Worm (Caenorhabditis elegans) whole organism, L2 larva: ENCODE data around the gene nova-1.

Source experiments
- ZK546.5 ChIP-seq: sonication (generic microtip); optimal IDR thresholded peaks from 2 replicates; lab custom pipeline; 2017; ENCODE audit warnings: missing biosample characterization, missing genetic modification characterization
- aly-2 ChIP-seq: fragments of 150-350 bp; optimal IDR thresholded peaks from 2 replicates; lab custom pipeline; 2014; ENCODE audit warnings: missing biosample characterization, missing genetic modification characterization
- ama-1 ChIP-seq: fragments of 150-350 bp; optimal IDR thresholded peaks from 2 replicates; lab custom pipeline; 2018; ENCODE audit warnings: inconsistent platforms
- dmd-4 ChIP-seq: sonication (generic microtip); optimal IDR thresholded peaks from 2 replicates; lab custom pipeline; 2017; ENCODE audit warnings: missing biosample characterization, missing genetic modification characterization
- egl-27 ChIP-seq: sonication (generic microtip); optimal IDR thresholded peaks from 3 replicates; lab custom pipeline; 2017; ENCODE audit warnings: missing biosample characterization, missing genetic modification reagents, missing genetic modification characterization
- nhr-11 ChIP-seq: fragments of 150-350 bp; optimal IDR thresholded peaks from 2 replicates; lab custom pipeline; 2014; ENCODE audit warnings: missing biosample characterization, missing genetic modification characterization
- nhr-12 ChIP-seq: fragments of 150-350 bp; optimal IDR thresholded peaks from 2 replicates; lab custom pipeline; 2014; ENCODE audit warnings: missing biosample characterization, missing genetic modification characterization
- nhr-77 ChIP-seq: fragments of 150-350 bp; optimal IDR thresholded peaks from 2 replicates; lab custom pipeline; 2014; ENCODE audit warnings: missing biosample characterization, missing genetic modification characterization
- skn-1 ChIP-seq: sonication (generic microtip); optimal IDR thresholded peaks from 2 replicates; lab custom pipeline; 2017; ENCODE audit warnings: missing biosample characterization, missing genetic modification characterization
- snpc-4 ChIP-seq: fragments of 150-350 bp; optimal IDR thresholded peaks from 2 replicates; lab custom pipeline; 2014; ENCODE audit warnings: missing biosample characterization, missing genetic modification characterization
- unc-39 ChIP-seq: fragments of 150-350 bp; optimal IDR thresholded peaks from 2 replicates; lab custom pipeline; 2014; ENCODE audit warnings: missing biosample characterization, missing genetic modification characterization

DNA sequence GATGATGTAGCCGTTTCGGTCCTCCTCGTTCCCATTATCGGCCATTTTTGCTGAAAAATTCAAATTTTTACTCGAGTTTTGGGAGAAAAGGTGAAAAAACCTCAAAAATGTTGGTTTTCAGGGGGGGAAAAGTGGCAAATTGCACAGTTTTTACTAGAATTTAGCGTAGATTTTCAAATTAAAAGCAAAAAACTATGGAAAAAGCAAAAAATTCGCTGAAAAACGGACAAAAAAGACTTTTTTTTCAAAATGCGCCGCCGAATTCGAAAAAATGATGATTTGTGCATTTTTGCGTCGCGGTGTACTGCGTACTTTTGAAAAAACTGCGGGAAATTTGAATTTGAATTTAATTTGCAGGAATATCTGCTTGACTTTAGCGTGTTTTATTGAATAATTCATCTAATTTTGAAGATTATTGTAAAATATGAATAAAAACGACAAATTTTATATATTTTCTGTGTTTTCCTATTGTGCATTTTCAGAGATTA, 4.5 kb upstream of the nova-1 start, which contains the start of gene Y59A8B.12:
- TF ChIP-seq unc-39 (tag; lab: Kevin White, UChicago) (no peak), ZK546.5 (tag; lab: Kevin White, UChicago) (no peak), snpc-4 (tag; lab: Kevin White, UChicago) (no peak), nhr-77 (tag; lab: Kevin White, UChicago) (no peak), skn-1 (tag; lab: Kevin White, UChicago) (no peak), dmd-4 (tag; lab: Kevin White, UChicago) (no peak), ama-1 (lab: Kevin White, UChicago) (no peak), egl-27 (tag; lab: Kevin White, UChicago) (no peak), nhr-11 (tag; lab: Kevin White, UChicago) (no peak), aly-2 (tag; lab: Kevin White, UChicago) (no peak), nhr-12 (tag; lab: Kevin White, UChicago) (no peak)
